Worm (Caenorhabditis elegans): ENCODE results near the gene ddx-35.

The ddx-35 gene

DNA sequence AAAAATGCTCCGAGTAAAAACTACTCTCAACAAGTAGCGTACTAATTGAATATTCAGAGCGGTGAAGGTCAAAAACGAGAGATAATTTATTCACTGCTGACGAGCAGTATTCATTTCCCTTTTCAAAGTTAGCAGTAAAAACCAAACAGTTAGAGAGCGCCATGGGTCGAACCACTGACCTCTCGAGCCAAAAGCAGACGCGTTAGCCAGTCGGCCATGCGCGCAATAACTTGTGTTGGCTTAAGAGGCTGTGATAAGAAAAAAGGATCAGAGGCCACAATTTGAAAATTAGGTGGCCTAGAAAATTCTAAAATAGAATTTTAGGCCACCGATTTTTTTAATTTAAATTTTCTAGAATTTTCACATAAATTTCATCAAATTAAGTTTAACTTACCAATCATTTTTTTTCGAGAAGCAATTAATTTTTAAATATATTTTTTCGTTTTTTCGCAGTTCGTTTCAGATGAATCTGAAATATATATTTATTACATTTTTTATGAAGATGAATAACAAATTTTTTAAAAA, 46.5 kb upstream of the ddx-35 start, which contains the start of gene sms-3 (continued):
- peak; percentile 54; the same call in 1 of the 2 replicates for TF ChIP-seq pbrm-1 (GFP tag; IDR thresholded peaks at IDR 0.05)
- peak; percentile 13 for TF ChIP-seq zim-3 (tag; optimal IDR thresholded peaks at IDR 0.05)
- TF ChIP-seq chd-7 (tag; optimal IDR thresholded peaks at IDR 0.05), result peak; percentile 53
- peak; percentile 24 for TF ChIP-seq B0035.1 (tag; optimal IDR thresholded peaks at IDR 0.05)
- TF ChIP-seq snpc-4 (GFP tag; optimal IDR thresholded peaks at IDR 0.05), result peak; percentile 50
- peak in 1 of 4 experiments; percentile 13 for TF ChIP-seq snpc-4 (tag; optimal IDR thresholded peaks at IDR 0.05)
- no peak; the same call in none of the 2 replicates for TF ChIP-seq dox-1 (GFP tag; IDR thresholded peaks at IDR 0.05)
- TF ChIP-seq Y95B8A.8 (GFP tag; IDR thresholded peaks at IDR 0.05), result no peak
- TF ChIP-seq ceh-100 (GFP tag; IDR thresholded peaks at IDR 0.05), result no peak
- TF ChIP-seq unc-62 (GFP tag; optimal IDR thresholded peaks at IDR 0.05), result no peak
- no peak for TF ChIP-seq aptf-2 (GFP tag; conservative IDR thresholded peaks at IDR 0.05)
- TF ChIP-seq F57C9.4 (tag; optimal IDR thresholded peaks at IDR 0.05), result no peak
- peak; percentile 85 for TF ChIP-seq die-1 (tag; optimal IDR thresholded peaks at IDR 0.05)
- no peak for TF ChIP-seq dpl-1 (GFP tag; optimal IDR thresholded peaks at IDR 0.05)
- TF ChIP-seq pha-4 (tag; optimal IDR thresholded peaks at IDR 0.05), result no peak
- no peak for TF ChIP-seq C17E4.6 (GFP tag; IDR thresholded peaks at IDR 0.05)
- TF ChIP-seq efl-1 (GFP tag; optimal IDR thresholded peaks at IDR 0.05), result no peak
- TF ChIP-seq atf-7 (tag; optimal IDR thresholded peaks at IDR 0.05), result no peak
- peak; percentile 76 for TF ChIP-seq D2030.7 (GFP tag; IDR thresholded peaks at IDR 0.05)
- no peak for TF ChIP-seq bed-2 (GFP tag; IDR thresholded peaks at IDR 0.05)
- 0 out of 2 replicates have a peak, but pooled peaks have one; percentile 32 for TF ChIP-seq cebp-1 (GFP tag; IDR thresholded peaks at IDR 0.05)
- peak; percentile 52 for TF ChIP-seq cebp-1 (tag; optimal IDR thresholded peaks at IDR 0.05)
- TF ChIP-seq F55B11.4 (tag; optimal IDR thresholded peaks at IDR 0.05; ENCODE audit: borderline replicate concordance, insufficient read depth), result no peak
- no peak for TF ChIP-seq repo-1 (tag; optimal IDR thresholded peaks at IDR 0.05)
- TF ChIP-seq Y53G8AR.9 (GFP tag; conservative IDR thresholded peaks at IDR 0.05), result no peak
- no peak for TF ChIP-seq attf-6 (GFP tag; IDR thresholded peaks at IDR 0.05)
- no peak for TF ChIP-seq ccch-3 (GFP tag; optimal IDR thresholded peaks at IDR 0.05)
- TF ChIP-seq lin-54 (GFP tag; optimal IDR thresholded peaks at IDR 0.05), result peak; percentile 51
- no peak; the same call in none of the 2 replicates for TF ChIP-seq madf-3 (GFP tag; IDR thresholded peaks at IDR 0.05)
- TF ChIP-seq B0261.1 (tag; optimal IDR thresholded peaks at IDR 0.05), result peak; percentile 81
- no peak for TF ChIP-seq bed-1 (GFP tag; IDR thresholded peaks at IDR 0.05)
- TF ChIP-seq cebp-2 (GFP tag; IDR thresholded peaks at IDR 0.05), result no peak
- no peak for TF ChIP-seq rcor-1 (GFP tag; IDR thresholded peaks at IDR 0.05)
- TF ChIP-seq B0019.2 (GFP tag; conservative IDR thresholded peaks at IDR 0.05), result peak; percentile 78
- peak; percentile 12 for TF ChIP-seq T26A5.8 (tag; optimal IDR thresholded peaks at IDR 0.05)
- TF ChIP-seq lsl-1 (GFP tag; optimal IDR thresholded peaks at IDR 0.05), result peak; percentile 61
- 0 out of 2 replicates have a peak, but pooled peaks have one; percentile 27 for TF ChIP-seq attf-3 (GFP tag; conservative IDR thresholded peaks at IDR 0.05)
- no peak for TF ChIP-seq Y67H2A.10 (GFP tag; conservative IDR thresholded peaks at IDR 0.05)
- no peak for TF ChIP-seq ekl-4 (GFP tag; IDR thresholded peaks at IDR 0.05)
- no peak for TF ChIP-seq ama-1 (optimal IDR thresholded peaks at IDR 0.05)
- TF ChIP-seq ama-1 (GFP tag; optimal IDR thresholded peaks at IDR 0.05), result peak; percentile 41 to 72
- TF ChIP-seq ceh-40 (GFP tag; IDR thresholded peaks at IDR 0.05), result peak; percentile 39; the same call in 1 of the 2 replicates
- TF ChIP-seq Y56A3A.18 (GFP tag; IDR thresholded peaks at IDR 0.05), result 0 out of 2 replicates have a peak, but pooled peaks have one; percentile 53
- TF ChIP-seq madf-6 (GFP tag; IDR thresholded peaks at IDR 0.05), result no peak
- TF ChIP-seq hmg-1.2 (GFP tag; IDR thresholded peaks at IDR 0.05), result peak; percentile 55
- no peak for TF ChIP-seq akir-1 (GFP tag; optimal IDR thresholded peaks at IDR 0.05)
- 0 out of 2 replicates have a peak, but pooled peaks have one; percentile 17 for TF ChIP-seq B0336.3 (GFP tag; IDR thresholded peaks at IDR 0.05)
- no peak for TF ChIP-seq nfya-2 (GFP tag; IDR thresholded peaks at IDR 0.05)
- TF ChIP-seq lag-1 (GFP tag; IDR thresholded peaks at IDR 0.05), result no peak
- no peak for TF ChIP-seq dpff-1 (tag; optimal IDR thresholded peaks at IDR 0.05)
